Worm (Caenorhabditis elegans) whole organism, L4 larva: Measurements from ENCODE around the gene F38E11.6.

Experiments used
- F26F4.8 ChIP-seq: fragments of 200-800 bp; sonication (Bioruptor generic); conservative IDR thresholded peaks from 2 replicates; pipeline ENCODE4 v1.3.6; 2022; ENCODE audit warnings: missing genetic modification characterization, missing compliant biosample characterization
- R02D3.7 ChIP-seq: fragments of 150-350 bp; sonication (generic microtip); optimal IDR thresholded peaks from 3 replicates; lab custom pipeline; 2014; ENCODE audit warnings: missing biosample characterization, missing genetic modification characterization
- T20F7.1 ChIP-seq: fragments of 200-800 bp; sonication (Bioruptor generic); optimal IDR thresholded peaks from 2 replicates; lab custom pipeline; 2018; ENCODE audit warnings: mild to moderate bottlenecking, missing genetic modification characterization, missing compliant biosample characterization
- T26A8.4 ChIP-seq: fragments of 200-800 bp; sonication (Bioruptor generic); IDR thresholded peaks from 2 replicates; pipeline ENCODE4 v1.3.6; 2022; ENCODE audit warnings: missing genetic modification characterization, missing compliant biosample characterization
- Y105C5A.15 ChIP-seq: fragments of 200-800 bp; sonication (Bioruptor generic); IDR thresholded peaks from 2 replicates; pipeline ENCODE4 v1.3.6; 2022; ENCODE audit warnings: missing genetic modification characterization, missing compliant biosample characterization
- Y48G9A.11 ChIP-seq: fragments of 200-800 bp; sonication (Bioruptor generic); IDR thresholded peaks from 2 replicates; pipeline ENCODE4 v1.3.6; 2022; ENCODE audit warnings: missing genetic modification reagents, missing genetic modification characterization, missing compliant biosample characterization
- Y5F2A.4 ChIP-seq: fragments of 200-800 bp; sonication (Bioruptor generic); optimal IDR thresholded peaks from 2 replicates; lab custom pipeline; 2018; ENCODE audit warnings: mild to moderate bottlenecking, missing genetic modification characterization, missing compliant biosample characterization
- ZK546.5 ChIP-seq, 2 experiments: sonication (generic microtip); optimal IDR thresholded peaks; 2 replicates each; lab custom pipeline; 2017; ENCODE audit warnings: missing biosample characterization in 2 of 2, missing genetic modification characterization in 2 of 2
- aly-2 ChIP-seq: sonication (generic microtip); optimal IDR thresholded peaks from 2 replicates; lab custom pipeline; 2018; ENCODE audit warnings: missing biosample characterization, missing genetic modification characterization
- attf-4 ChIP-seq: sonication (generic microtip); optimal IDR thresholded peaks from 3 replicates; lab custom pipeline; 2017; ENCODE audit warnings: missing biosample characterization, missing genetic modification characterization
- ceh-20 ChIP-seq: fragments of 200-800 bp; sonication (Bioruptor generic); IDR thresholded peaks from 2 replicates; pipeline ENCODE4 v1.3.6; 2022; ENCODE audit warnings: missing genetic modification reagents, missing genetic modification characterization, missing compliant biosample characterization
- ceh-62 ChIP-seq: sonication (generic microtip); optimal IDR thresholded peaks from 2 replicates; lab custom pipeline; 2017; ENCODE audit warnings: missing biosample characterization, missing genetic modification characterization
- ceh-82 ChIP-seq: sonication (generic microtip); optimal IDR thresholded peaks from 2 replicates; lab custom pipeline; 2017; ENCODE audit warnings: missing biosample characterization, missing genetic modification characterization
- ctbp-1 ChIP-seq: fragments of 200-800 bp; sonication (Bioruptor generic); IDR thresholded peaks from 2 replicates; pipeline ENCODE4 v1.3.6; 2022; ENCODE audit warnings: missing genetic modification reagents, missing genetic modification characterization, missing compliant biosample characterization
- daf-12 ChIP-seq: fragments of 150-350 bp; optimal IDR thresholded peaks from 2 replicates; lab custom pipeline; 2014; ENCODE audit warnings: missing biosample characterization, missing genetic modification reagents, missing genetic modification characterization
- daf-8 ChIP-seq: fragments of 200-800 bp; sonication (Bioruptor generic); IDR thresholded peaks from 2 replicates; pipeline ENCODE4 v1.3.6; 2022; ENCODE audit warnings: missing genetic modification characterization, missing compliant biosample characterization
- dmd-6 ChIP-seq: fragments of 200-800 bp; sonication (Bioruptor generic); IDR thresholded peaks from 2 replicates; pipeline ENCODE4 v1.3.6; 2022; ENCODE audit warnings: missing genetic modification reagents, missing genetic modification characterization, missing compliant biosample characterization
- dmd-9 ChIP-seq: fragments of 200-800 bp; sonication (Bioruptor generic); IDR thresholded peaks from 2 replicates; pipeline ENCODE4 v1.3.6; 2022; ENCODE audit warnings: missing genetic modification reagents, missing genetic modification characterization, missing compliant biosample characterization
- dpl-1 ChIP-seq: fragments of 150-350 bp; optimal IDR thresholded peaks from 2 replicates; lab custom pipeline; 2014; ENCODE audit warnings: missing biosample characterization, missing genetic modification reagents, missing genetic modification characterization
- dve-1 ChIP-seq: sonication (generic microtip); optimal IDR thresholded peaks from 2 replicates; lab custom pipeline; 2017; ENCODE audit warnings: antibody characterized with exemption, mild to moderate bottlenecking, missing genetic modification characterization, missing compliant biosample characterization; ENCODE audit not compliant: insufficient read depth
- fos-1 ChIP-seq: fragments of 150-350 bp; optimal IDR thresholded peaks from 2 replicates; lab custom pipeline; 2014; ENCODE audit warnings: missing biosample characterization, missing genetic modification characterization
- hmg-1.1 ChIP-seq: fragments of 200-800 bp; sonication (Bioruptor generic); IDR thresholded peaks from 2 replicates; pipeline ENCODE4 v1.3.6; 2022; ENCODE audit warnings: missing genetic modification reagents, missing genetic modification characterization, missing compliant biosample characterization
- lin-15B ChIP-seq: fragments of 150-350 bp; sonication (generic microtip); optimal IDR thresholded peaks from 3 replicates; lab custom pipeline; 2014; ENCODE audit warnings: missing biosample characterization, missing genetic modification characterization
- lin-38 ChIP-seq: fragments of 200-800 bp; sonication (Bioruptor generic); IDR thresholded peaks from 2 replicates; pipeline ENCODE4 v1.3.6; 2022; ENCODE audit warnings: missing genetic modification reagents, missing genetic modification characterization, missing compliant biosample characterization
- lin-39 ChIP-seq: fragments of 150-350 bp; optimal IDR thresholded peaks from 2 replicates; lab custom pipeline; 2014; ENCODE audit warnings: missing biosample characterization, missing genetic modification reagents, missing genetic modification characterization
- lsy-2 ChIP-seq, 2 experiments: fragments of 150-350 bp in 1 of 2; sonication (generic microtip) in 1 of 2; optimal IDR thresholded peaks; 2 replicates each; lab custom pipeline; 2014 to 2017; ENCODE audit warnings: missing biosample characterization in 2 of 2, missing genetic modification characterization in 2 of 2
- mdt-29 ChIP-seq: fragments of 200-800 bp; sonication (Bioruptor generic); IDR thresholded peaks from 2 replicates; pipeline ENCODE4 v1.3.6; 2022; ENCODE audit warnings: missing genetic modification reagents, missing genetic modification characterization, missing compliant biosample characterization
- mep-1 ChIP-seq: fragments of 150-350 bp; sonication (generic microtip); optimal IDR thresholded peaks from 3 replicates; lab custom pipeline; 2014; ENCODE audit warnings: missing biosample characterization, missing genetic modification characterization
- mes-2 ChIP-seq: sonication (generic microtip); optimal IDR thresholded peaks from 2 replicates; lab custom pipeline; 2016; ENCODE audit warnings: missing genotype, mild to moderate bottlenecking, missing genetic modification characterization, missing compliant biosample characterization; ENCODE audit not compliant: poor library complexity, severe bottlenecking
- nhr-10 ChIP-seq: fragments of 150-350 bp; optimal IDR thresholded peaks from 2 replicates; lab custom pipeline; 2014; ENCODE audit warnings: missing biosample characterization, missing genetic modification characterization
- nhr-102 ChIP-seq: sonication (generic microtip); optimal IDR thresholded peaks from 2 replicates; lab custom pipeline; 2016; ENCODE audit warnings: mild to moderate bottlenecking, missing genetic modification characterization, moderate library complexity, missing compliant biosample characterization
- nhr-11 ChIP-seq: fragments of 150-350 bp; optimal IDR thresholded peaks from 2 replicates; lab custom pipeline; 2014; ENCODE audit warnings: missing biosample characterization, missing genetic modification characterization
- nhr-111 ChIP-seq: fragments of 200-800 bp; sonication (Bioruptor generic); optimal IDR thresholded peaks from 2 replicates; lab custom pipeline; 2018; ENCODE audit warnings: mild to moderate bottlenecking, missing genetic modification characterization, missing compliant biosample characterization
- nhr-237 ChIP-seq: sonication (generic microtip); optimal IDR thresholded peaks from 2 replicates; lab custom pipeline; 2017; ENCODE audit warnings: missing biosample characterization, missing genetic modification characterization
- nhr-25 ChIP-seq: sonication (generic microtip); optimal IDR thresholded peaks from 2 replicates; lab custom pipeline; 2017; ENCODE audit warnings: missing genetic modification characterization, mild to moderate bottlenecking, missing compliant biosample characterization, antibody characterized with exemption, moderate library complexity, borderline replicate concordance; ENCODE audit not compliant: insufficient read depth
- nhr-28 ChIP-seq: fragments of 150-350 bp; optimal IDR thresholded peaks from 2 replicates; lab custom pipeline; 2014; ENCODE audit warnings: missing biosample characterization, missing genetic modification characterization
- nhr-42 ChIP-seq: fragments of 200-800 bp; sonication (Bioruptor generic); IDR thresholded peaks from 2 replicates; pipeline ENCODE4 v1.3.6; 2022; ENCODE audit warnings: missing genetic modification characterization, missing compliant biosample characterization
- nhr-48 ChIP-seq: sonication (generic microtip); optimal IDR thresholded peaks from 2 replicates; lab custom pipeline; 2016; ENCODE audit warnings: mild to moderate bottlenecking, missing genetic modification characterization, missing compliant biosample characterization
- nhr-76 ChIP-seq: fragments of 150-350 bp; optimal IDR thresholded peaks from 2 replicates; lab custom pipeline; 2014; ENCODE audit warnings: missing biosample characterization, missing genetic modification characterization
- nhr-77 ChIP-seq: fragments of 150-350 bp; optimal IDR thresholded peaks from 2 replicates; lab custom pipeline; 2014; ENCODE audit warnings: missing biosample characterization, missing genetic modification characterization
- php-3 ChIP-seq: fragments of 200-800 bp; sonication (Bioruptor generic); IDR thresholded peaks from 2 replicates; pipeline ENCODE4 v1.3.6; 2022; ENCODE audit warnings: missing genetic modification reagents, missing genetic modification characterization, missing compliant biosample characterization
- saeg-2 ChIP-seq: fragments of 200-800 bp; sonication (Bioruptor generic); IDR thresholded peaks from 2 replicates; pipeline ENCODE4 v1.3.6; 2022; ENCODE audit warnings: missing genetic modification reagents, missing genetic modification characterization, missing compliant biosample characterization
- sdz-12 ChIP-seq: fragments of 200-800 bp; sonication (Bioruptor generic); optimal IDR thresholded peaks from 2 replicates; lab custom pipeline; 2018; ENCODE audit warnings: mild to moderate bottlenecking, missing genetic modification characterization, missing compliant biosample characterization
- snpc-1.2 ChIP-seq: fragments of 200-800 bp; sonication (Bioruptor generic); IDR thresholded peaks from 2 replicates; pipeline ENCODE4 v1.3.6; 2022; ENCODE audit warnings: missing genetic modification reagents, missing genetic modification characterization, missing compliant biosample characterization
- spr-1 ChIP-seq: sonication (generic microtip); optimal IDR thresholded peaks from 2 replicates; lab custom pipeline; 2016; ENCODE audit warnings: mild to moderate bottlenecking, missing genetic modification characterization, missing compliant biosample characterization
- zfp-2 ChIP-seq: sonication (generic microtip); optimal IDR thresholded peaks from 2 replicates; lab custom pipeline; 2016; ENCODE audit warnings: mild to moderate bottlenecking, missing genetic modification characterization, missing compliant biosample characterization
- zfp-3 ChIP-seq: fragments of 200-800 bp; sonication (Bioruptor generic); conservative IDR thresholded peaks from 2 replicates; pipeline ENCODE4 v1.3.6; 2022; ENCODE audit warnings: missing genetic modification reagents, missing genetic modification characterization, missing compliant biosample characterization
- zip-11 ChIP-seq: fragments of 200-800 bp; sonication (Bioruptor generic); IDR thresholded peaks from 2 replicates; pipeline ENCODE4 v1.3.6; 2022; ENCODE audit warnings: missing genetic modification characterization, missing compliant biosample characterization
- zip-2 ChIP-seq: fragments of 150-350 bp; optimal IDR thresholded peaks from 2 replicates; lab custom pipeline; 2014; ENCODE audit warnings: missing biosample characterization, missing genetic modification characterization
- ztf-7 ChIP-seq: fragments of 150-350 bp; optimal IDR thresholded peaks from 2 replicates; lab custom pipeline; 2014; ENCODE audit warnings: missing biosample characterization, missing genetic modification characterization

F38E11.6 gene

DNA sequence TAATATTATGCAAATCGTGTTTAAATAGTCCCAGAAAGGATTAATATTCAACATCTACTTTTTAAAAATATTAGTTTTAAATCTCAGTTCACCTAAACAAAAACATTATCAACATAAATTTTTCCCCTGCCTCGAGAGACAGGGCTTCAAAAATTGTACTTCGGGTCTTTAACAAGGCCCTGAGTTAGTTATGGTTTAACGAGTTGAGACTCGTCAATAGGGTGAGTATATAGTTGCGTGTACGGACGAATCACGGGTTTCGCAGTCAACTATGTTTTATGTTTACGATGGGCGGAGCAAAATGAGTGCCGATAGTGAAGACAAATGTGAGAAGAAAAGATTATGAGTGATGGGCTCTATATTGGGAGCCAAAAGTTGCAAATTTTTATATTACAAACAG lies 44.3 kb upstream of the F38E11.6 start (continued):
- peak; percentile 54 for TF ChIP-seq mes-2 (tag; lab: Kevin White, UChicago)
- peak; percentile 36 for TF ChIP-seq nhr-102 (tag; lab: Kevin White, UChicago)
- TF ChIP-seq hmg-1.1, result no peak
- TF ChIP-seq php-3, result peak; percentile 43; the same call in 1 of the 2 replicates
- no peak for TF ChIP-seq nhr-237
- TF ChIP-seq nhr-76 (tag; lab: Kevin White, UChicago), result no peak
- no peak for TF ChIP-seq nhr-25 (tag; lab: Kevin White, UChicago)
- TF ChIP-seq Y105C5A.15 (GFP tag; lab: Robert Waterston, UW), result no peak
- TF ChIP-seq aly-2 (tag; lab: Kevin White, UChicago), result no peak
- TF ChIP-seq T20F7.1 (GFP tag; lab: Kevin White, UChicago), result no peak

DNA sequence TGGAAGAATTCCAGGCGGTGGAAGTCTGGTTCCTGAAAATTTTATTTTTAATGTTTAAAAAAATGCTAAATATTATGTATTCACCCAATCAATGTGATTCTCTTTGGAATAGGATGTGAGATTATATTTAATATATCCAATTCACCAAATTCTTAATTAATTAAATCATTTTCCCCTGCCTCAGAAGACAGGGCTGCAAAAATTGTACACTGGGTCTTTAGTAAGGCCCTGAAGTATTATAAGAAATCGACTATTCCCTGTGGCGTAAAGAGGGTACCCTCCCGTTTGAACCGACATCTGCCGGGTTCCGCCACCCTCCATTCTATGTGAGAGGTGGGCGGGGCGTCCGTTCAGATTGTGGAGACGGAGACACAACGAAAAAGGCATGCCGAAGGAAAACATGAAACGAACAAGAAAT lies 43.9 kb upstream of the F38E11.6 start:
- peak; percentile 37 for TF ChIP-seq nhr-10
- no peak for TF ChIP-seq nhr-111 (GFP tag; lab: Kevin White, UChicago)
- TF ChIP-seq lin-38, result peak; percentile 76
- TF ChIP-seq daf-8, result no peak
- peak; percentile 41 for TF ChIP-seq dpl-1 (GFP tag; lab: Kevin White, UChicago)
- TF ChIP-seq zfp-2, result no peak
- no peak for TF ChIP-seq zip-11 (GFP tag; lab: Robert Waterston, UW)
- TF ChIP-seq R02D3.7 (tag; lab: Kevin White, UChicago), result no peak
- no peak for TF ChIP-seq ceh-82 (tag; lab: Kevin White, UChicago)
- TF ChIP-seq zip-2 (tag; lab: Kevin White, UChicago), result peak; percentile 39
- 0 out of 2 replicates have a peak, but pooled peaks have one; percentile 7 for TF ChIP-seq saeg-2 (GFP tag; lab: Robert Waterston, UW)
- TF ChIP-seq spr-1 (tag; lab: Kevin White, UChicago), result peak; percentile 27
- TF ChIP-seq sdz-12, result peak; percentile 75
- no peak for TF ChIP-seq nhr-42 (GFP tag; lab: Robert Waterston, UW)
- TF ChIP-seq lsy-2 (tag; optimal IDR thresholded peaks at IDR 0.05; lab: Kevin White, UChicago), result peak; percentile 33 to 73
- no peak for TF ChIP-seq fos-1 (tag; lab: Kevin White, UChicago)
- TF ChIP-seq lin-39 (tag; lab: Kevin White, UChicago), result no peak
- TF ChIP-seq lin-15B (tag; lab: Kevin White, UChicago), result no peak
- peak; percentile 81 for TF ChIP-seq T26A8.4
- TF ChIP-seq attf-4 (tag; lab: Kevin White, UChicago), result no peak
- peak; percentile 46 for TF ChIP-seq dmd-6 (GFP tag; lab: Robert Waterston, UW)
- 0 out of 2 replicates have a peak, but pooled peaks have one; percentile 28 for TF ChIP-seq mdt-29 (GFP tag; lab: Robert Waterston, UW)
- TF ChIP-seq nhr-11, result no peak
- no peak for TF ChIP-seq dmd-9 (GFP tag; lab: Robert Waterston, UW)
- no peak for TF ChIP-seq F26F4.8
- TF ChIP-seq ctbp-1 (GFP tag; lab: Robert Waterston, UW), result no peak; the same call in none of the 2 replicates
- no peak; the same call in 1 of the 2 replicates for TF ChIP-seq php-3
- no peak for TF ChIP-seq Y5F2A.4 (GFP tag; lab: Kevin White, UChicago)
- peak; percentile 67 for TF ChIP-seq nhr-102 (tag; lab: Kevin White, UChicago)
- TF ChIP-seq ceh-20 (GFP tag; lab: Robert Waterston, UW), result peak; percentile 40; the same call in 1 of the 2 replicates
- no peak for TF ChIP-seq nhr-28 (tag; lab: Kevin White, UChicago)
- no peak for TF ChIP-seq nhr-237
- TF ChIP-seq ceh-62, result no peak
- TF ChIP-seq ztf-7 (tag; lab: Kevin White, UChicago), result peak; percentile 19
- peak; percentile 68; the same call in 1 of the 2 replicates for TF ChIP-seq Y48G9A.11
- peak; percentile 62 for TF ChIP-seq hmg-1.1
- TF ChIP-seq nhr-77 (tag; lab: Kevin White, UChicago), result no peak
- TF ChIP-seq snpc-1.2 (GFP tag; lab: Robert Waterston, UW), result peak; percentile 50
- TF ChIP-seq mep-1 (tag; lab: Kevin White, UChicago), result peak; percentile 90
- TF ChIP-seq nhr-48, result peak; percentile 74
- TF ChIP-seq daf-12 (tag; lab: Kevin White, UChicago), result no peak
- peak; percentile 89 for TF ChIP-seq dve-1 (tag; lab: Kevin White, UChicago)
- TF ChIP-seq zfp-3 (GFP tag; lab: Robert Waterston, UW), result no peak
- TF ChIP-seq ZK546.5 (tag; optimal IDR thresholded peaks at IDR 0.05; lab: Kevin White, UChicago), result no peak
